Fruit fly (Drosophila melanogaster): ENCODE measurements around the gene Msp300.

DNA sequence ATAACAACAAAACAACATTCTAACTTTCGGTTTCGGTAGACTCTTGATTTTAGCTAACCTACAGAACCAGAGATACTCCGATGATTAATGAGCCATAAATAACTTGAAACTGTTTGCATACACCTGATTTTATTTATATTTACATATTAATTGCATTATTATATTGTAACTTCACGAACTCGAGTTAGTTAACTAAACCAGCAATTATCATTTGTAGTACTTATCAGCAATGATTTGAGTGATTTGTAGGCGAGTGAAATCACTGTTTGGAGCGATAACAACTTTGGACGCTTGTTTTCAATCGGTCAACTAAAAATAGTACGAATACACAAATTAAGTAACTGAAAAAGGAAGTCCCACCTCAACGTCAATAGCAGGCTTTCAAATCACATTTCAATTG lies 47.2 kb downstream of the Msp300 start:
- TF ChIP-seq nau (GFP tag; optimal IDR thresholded peaks at IDR 0.05) (no peak), ara (GFP tag; IDR thresholded peaks at IDR 0.05) (no peak), jing (GFP tag; optimal IDR thresholded peaks at IDR 0.05) (no peak), Myb (GFP tag; optimal IDR thresholded peaks at IDR 0.05) (no peak), CG6854 (GFP tag; optimal IDR thresholded peaks at IDR 0.05) (no peak), Usf (GFP tag; optimal IDR thresholded peaks at IDR 0.05) (no peak), en (GFP tag; optimal IDR thresholded peaks at IDR 0.05) (no peak), Dad (GFP tag; optimal IDR thresholded peaks at IDR 0.05) (no peak), pum (GFP tag; optimal IDR thresholded peaks at IDR 0.05) (no peak), fru (optimal IDR thresholded peaks at IDR 0.05) (no peak), tin (GFP tag; optimal IDR thresholded peaks at IDR 0.05) (no peak), lbe (GFP tag; optimal IDR thresholded peaks at IDR 0.05) (no peak)

Data from whole organism, embryonic.